4 worm cellular contexts compared by ENCODE assay signal in the genomic region with DNA sequence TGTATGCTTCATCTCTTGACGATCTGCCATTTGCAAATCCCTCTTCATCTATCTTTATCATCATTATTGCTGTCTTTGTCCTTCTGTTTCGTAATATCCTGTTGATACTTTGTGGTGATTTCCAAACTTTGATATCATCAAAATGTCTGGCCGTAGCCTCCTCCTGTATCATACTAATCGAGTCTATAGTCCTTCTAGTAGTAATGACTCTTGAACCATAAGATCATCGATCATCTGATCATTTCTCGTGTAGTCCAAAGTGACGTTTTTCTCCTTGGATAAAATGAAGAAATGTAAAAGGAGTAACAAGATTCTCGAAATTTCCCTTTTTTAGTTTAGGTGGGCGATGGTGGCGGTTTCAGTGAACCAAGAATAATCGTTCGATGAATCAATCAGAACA.
TF ChIP-seq lines count a peak whose summit lies in the region.

No protein-coding gene starts in this region.

TF ChIP-seq in whole organism, L1 larva, 84 proteins besides CTCF, POLR2A, EP300 and RAD21 (continues in another document):
- TF ChIP-seq blmp-1 (tag; optimal IDR thresholded peaks at IDR 0.05; lab: Kevin White, UChicago) = peak; percentile 47
- no peak for TF ChIP-seq xbp-1 (tag; optimal IDR thresholded peaks at IDR 0.05; lab: Kevin White, UChicago)
- TF ChIP-seq rnt-1 (tag; optimal IDR thresholded peaks at IDR 0.05; lab: Kevin White, UChicago) = no peak
- TF ChIP-seq mef-2 (tag; optimal IDR thresholded peaks at IDR 0.05; lab: Kevin White, UChicago) = no peak
- TF ChIP-seq skn-1 (tag; optimal IDR thresholded peaks at IDR 0.05; lab: Kevin White, UChicago) = peak; percentile 18
- TF ChIP-seq jun-1 (tag; optimal IDR thresholded peaks at IDR 0.05; lab: Kevin White, UChicago) = no peak
- peak; percentile 69 for TF ChIP-seq nhr-71 (tag; optimal IDR thresholded peaks at IDR 0.05; lab: Kevin White, UChicago)
- TF ChIP-seq lin-14 (GFP tag; optimal IDR thresholded peaks at IDR 0.05; lab: Kevin White, UChicago) = peak; percentile 65
- TF ChIP-seq nhr-19 (GFP tag; conservative IDR thresholded peaks at IDR 0.05; lab: Robert Waterston, UW) = peak; percentile 55
- TF ChIP-seq mep-1 (tag; optimal IDR thresholded peaks at IDR 0.05; lab: Kevin White, UChicago) = peak; percentile 11
- peak in 1 of 2 experiments; percentile 38 for TF ChIP-seq lin-35 (GFP tag; optimal IDR thresholded peaks at IDR 0.05; lab: Kevin White, UChicago)
- peak; percentile 16 for TF ChIP-seq tbx-2 (tag; optimal IDR thresholded peaks at IDR 0.05; lab: Kevin White, UChicago)
- peak; percentile 31 for TF ChIP-seq snu-23 (GFP tag; optimal IDR thresholded peaks at IDR 0.05; lab: Kevin White, UChicago)
- TF ChIP-seq grh-1 (GFP tag; IDR thresholded peaks at IDR 0.05; lab: Robert Waterston, UW) = peak; percentile 52; the same call in 1 of the 2 replicates
- TF ChIP-seq nhr-12 (tag; optimal IDR thresholded peaks at IDR 0.05; lab: Kevin White, UChicago) = no peak
- TF ChIP-seq elt-3 (tag; optimal IDR thresholded peaks at IDR 0.05; lab: Kevin White, UChicago) = peak in 5 of 6 experiments; percentile 60 to 88 (median 84)
- no peak for TF ChIP-seq fkh-8 (tag; optimal IDR thresholded peaks at IDR 0.05; lab: Kevin White, UChicago)
- TF ChIP-seq unc-130 (tag; optimal IDR thresholded peaks at IDR 0.05; lab: Kevin White, UChicago) = no peak
- TF ChIP-seq nhr-47 (tag; optimal IDR thresholded peaks at IDR 0.05; lab: Kevin White, UChicago) = peak; percentile 20
- TF ChIP-seq ceh-88 (GFP tag; IDR thresholded peaks at IDR 0.05; lab: Robert Waterston, UW) = no peak
- peak; percentile 26 for TF ChIP-seq nhr-90 (tag; optimal IDR thresholded peaks at IDR 0.05; lab: Kevin White, UChicago; ENCODE audit: poor library complexity)

TF ChIP-seq in whole organism, L2 larva, 48 proteins besides CTCF, POLR2A, EP300 and RAD21:
- TF ChIP-seq nhr-237 (tag; optimal IDR thresholded peaks at IDR 0.05; lab: Kevin White, UChicago) (no peak), nhr-23 (tag; optimal IDR thresholded peaks at IDR 0.05; lab: Kevin White, UChicago) (no peak), nhr-25 (tag; optimal IDR thresholded peaks at IDR 0.05; lab: Kevin White, UChicago) (peak; percentile 5), mbf-1 (tag; optimal IDR thresholded peaks at IDR 0.05; lab: Kevin White, UChicago) (no peak), ztf-1 (GFP tag; conservative IDR thresholded peaks at IDR 0.05; lab: Robert Waterston, UW) (no peak), sma-3 (GFP tag; optimal IDR thresholded peaks at IDR 0.05; lab: Kevin White, UChicago) (peak; percentile 68), ceh-16 (tag; optimal IDR thresholded peaks at IDR 0.05; lab: Kevin White, UChicago) (no peak), R02D3.7 (tag; optimal IDR thresholded peaks at IDR 0.05; lab: Kevin White, UChicago) (no peak), sma-9 (GFP tag; optimal IDR thresholded peaks at IDR 0.05; lab: Kevin White, UChicago) (peak; percentile 79), sma-9 (tag; optimal IDR thresholded peaks at IDR 0.05; lab: Kevin White, UChicago) (no peak), nhr-21 (tag; optimal IDR thresholded peaks at IDR 0.05; lab: Kevin White, UChicago) (peak; percentile 47), nhr-129 (tag; optimal IDR thresholded peaks at IDR 0.05; lab: Kevin White, UChicago) (no peak), blmp-1 (tag; optimal IDR thresholded peaks at IDR 0.05; lab: Kevin White, UChicago; ENCODE audit: insufficient read depth) (peak; percentile 34), crh-2 (tag; optimal IDR thresholded peaks at IDR 0.05; lab: Kevin White, UChicago) (peak; percentile 10), ceh-82 (tag; optimal IDR thresholded peaks at IDR 0.05; lab: Kevin White, UChicago) (no peak), skn-1 (tag; optimal IDR thresholded peaks at IDR 0.05; lab: Kevin White, UChicago) (no peak), aly-2 (tag; optimal IDR thresholded peaks at IDR 0.05; lab: Kevin White, UChicago) (no peak)

TF ChIP-seq in whole organism, L3 larva, 47 proteins besides CTCF, POLR2A, EP300 and RAD21:
- peak in 1 of 3 experiments; percentile 36 for TF ChIP-seq elt-3 (tag; optimal IDR thresholded peaks at IDR 0.05; lab: Kevin White, UChicago)
- TF ChIP-seq nhr-43 (tag; optimal IDR thresholded peaks at IDR 0.05; lab: Kevin White, UChicago; ENCODE audit: poor library complexity, severe bottlenecking) = peak; percentile 44
- peak; percentile 18 for TF ChIP-seq nhr-25 (tag; optimal IDR thresholded peaks at IDR 0.05; lab: Kevin White, UChicago)
- no peak for TF ChIP-seq lin-39 (tag; optimal IDR thresholded peaks at IDR 0.05; lab: Kevin White, UChicago)
- no peak for TF ChIP-seq lsy-12 (tag; optimal IDR thresholded peaks at IDR 0.05; lab: Kevin White, UChicago)

TF ChIP-seq in whole organism, L4 larva, 104 proteins besides CTCF, POLR2A, EP300 and RAD21:
- TF ChIP-seq nhr-28 (tag; optimal IDR thresholded peaks at IDR 0.05; lab: Kevin White, UChicago) (peak; percentile 96), hlh-30 (tag; optimal IDR thresholded peaks at IDR 0.05; lab: Kevin White, UChicago; ENCODE audit: insufficient read depth) (peak; percentile 11), aha-1 (tag; lab: Kevin White, UChicago) (peak; percentile 20), nhr-41 (GFP tag; IDR thresholded peaks at IDR 0.05; lab: Robert Waterston, UW) (no peak), hlh-11 (tag; optimal IDR thresholded peaks at IDR 0.05; lab: Kevin White, UChicago) (peak; percentile 14)
TF ChIP-seq in whole organism, L4 larva: peak in this region for 4.
